Fruit fly (Drosophila melanogaster) whole organism, embryonic: Measurements from ENCODE around the gene Ctr1B.

Source experiments
- Asciz ChIP-seq: fragments of 200-800 bp; sonication (Bioruptor generic); optimal IDR thresholded peaks from 2 replicates; lab custom pipeline; 2017; ENCODE audit warnings: missing biosample characterization, mild to moderate bottlenecking, missing genetic modification characterization, missing genetic modification reagents
- Blimp-1 ChIP-seq: fragments of 200-800 bp; sonication (Bioruptor generic); optimal IDR thresholded peaks from 3 replicates; lab custom pipeline; 2018; ENCODE audit warnings: missing biosample characterization, missing genetic modification characterization, mild to moderate bottlenecking, moderate library complexity, missing genetic modification reagents
- Bteb2 ChIP-seq: fragments of 200-800 bp; sonication (Bioruptor generic); optimal IDR thresholded peaks from 2 replicates; lab custom pipeline; 2016; ENCODE audit warnings: missing biosample characterization, missing genetic modification characterization
- CG10267 ChIP-seq: fragments of 200-800 bp; sonication (Bioruptor generic); optimal IDR thresholded peaks from 2 replicates; lab custom pipeline; 2018; ENCODE audit warnings: missing biosample characterization, mild to moderate bottlenecking, missing genetic modification characterization, moderate library complexity
- CG10431 ChIP-seq: fragments of 200-800 bp; sonication (Bioruptor generic); optimal IDR thresholded peaks from 3 replicates; lab custom pipeline; 2018; ENCODE audit warnings: missing biosample characterization, mild to moderate bottlenecking, missing genetic modification characterization
- CG10543 ChIP-seq: fragments of 200-800 bp; sonication (Bioruptor generic); optimal IDR thresholded peaks from 3 replicates; lab custom pipeline; 2017; ENCODE audit warnings: missing biosample characterization, mild to moderate bottlenecking, missing genetic modification characterization, moderate library complexity
- CG10565 ChIP-seq: fragments of 200-800 bp; sonication (Bioruptor generic); optimal IDR thresholded peaks from 3 replicates; lab custom pipeline; 2016; ENCODE audit warnings: missing biosample characterization, mild to moderate bottlenecking, missing genetic modification characterization
- CG11695 ChIP-seq: fragments of 200-800 bp; sonication (Bioruptor generic); IDR thresholded peaks from 3 replicates; pipeline ENCODE4 v1.3.6; 2022; ENCODE audit warnings: missing biosample characterization, missing genetic modification characterization
- CG13424 ChIP-seq: fragments of 200-800 bp; sonication (Bioruptor generic); optimal IDR thresholded peaks from 2 replicates; lab custom pipeline; 2019; ENCODE audit warnings: missing biosample characterization, mild to moderate bottlenecking, missing genetic modification characterization, moderate library complexity
- CG14050 ChIP-seq: fragments of 200-800 bp; sonication (Bioruptor generic); IDR thresholded peaks from 3 replicates; pipeline ENCODE4 v1.3.6; 2022; ENCODE audit warnings: missing biosample characterization, missing genetic modification characterization
- CG14965 ChIP-seq: fragments of 200-800 bp; sonication (Bioruptor generic); optimal IDR thresholded peaks from 2 replicates; lab custom pipeline; 2016; ENCODE audit warnings: missing biosample characterization, missing genetic modification characterization, borderline replicate concordance
- CG3281 ChIP-seq: fragments of 200-800 bp; sonication (Bioruptor generic); optimal IDR thresholded peaks from 3 replicates; lab custom pipeline; 2017; ENCODE audit warnings: missing biosample characterization, mild to moderate bottlenecking, missing genetic modification characterization
- CG3838 ChIP-seq: fragments of 200-800 bp; sonication (Bioruptor generic); optimal IDR thresholded peaks from 3 replicates; lab custom pipeline; 2016; ENCODE audit warnings: missing biosample characterization, missing genetic modification characterization
- CG4282 ChIP-seq: fragments of 200-800 bp; sonication (Bioruptor generic); optimal IDR thresholded peaks from 2 replicates; lab custom pipeline; 2016; ENCODE audit warnings: missing biosample characterization, missing genetic modification characterization
- CG7357 ChIP-seq: fragments of 200-800 bp; sonication (Bioruptor generic); IDR thresholded peaks from 3 replicates; pipeline ENCODE4 v1.3.6; 2022; ENCODE audit warnings: missing biosample characterization, missing genetic modification characterization
- CG8359 ChIP-seq: fragments of 200-800 bp; sonication (Bioruptor generic); optimal IDR thresholded peaks from 2 replicates; lab custom pipeline; 2017; ENCODE audit warnings: missing biosample characterization, mild to moderate bottlenecking, missing genetic modification characterization, borderline replicate concordance
- CG8765 ChIP-seq: fragments of 200-800 bp; sonication (Bioruptor generic); IDR thresholded peaks from 2 replicates; pipeline ENCODE4 v1.3.6; 2022; ENCODE audit warnings: missing biosample characterization, missing genetic modification characterization
- CG9437 ChIP-seq: fragments of 200-800 bp; sonication (Bioruptor generic); optimal IDR thresholded peaks from 2 replicates; lab custom pipeline; 2018; ENCODE audit warnings: missing biosample characterization, mild to moderate bottlenecking, missing genetic modification characterization
- Dfd ChIP-seq, 2 experiments: fragments of >200 bp; optimal IDR thresholded peaks; 2 replicates each; lab custom pipeline; 2017; ENCODE audit warnings: missing biosample characterization in 2 of 2, missing genetic modification characterization in 2 of 2
- Doc3 ChIP-seq: fragments of 200-800 bp; sonication (Bioruptor generic); IDR thresholded peaks from 3 replicates; pipeline ENCODE4 v1.3.6; 2022; ENCODE audit warnings: missing biosample characterization, missing genetic modification characterization; ENCODE audit not compliant: partially characterized antibody
- Elba2 ChIP-seq: fragments of 200-800 bp; sonication (Bioruptor generic); optimal IDR thresholded peaks from 3 replicates; lab custom pipeline; 2016; ENCODE audit warnings: missing biosample characterization, missing genetic modification characterization
- Fer1 ChIP-seq: fragments of 200-800 bp; sonication (Bioruptor generic); optimal IDR thresholded peaks from 2 replicates; lab custom pipeline; 2017; ENCODE audit warnings: missing biosample characterization, mild to moderate bottlenecking, missing genetic modification characterization
- Hey ChIP-seq: fragments of 200-800 bp; sonication (Bioruptor generic); optimal IDR thresholded peaks from 3 replicates; lab custom pipeline; 2018; ENCODE audit warnings: missing biosample characterization, mild to moderate bottlenecking, missing genetic modification characterization
- MTF-1 ChIP-seq: fragments of 200-800 bp; sonication (Bioruptor generic); optimal IDR thresholded peaks from 2 replicates; lab custom pipeline; 2018; ENCODE audit warnings: missing biosample characterization, mild to moderate bottlenecking, missing genetic modification characterization, borderline replicate concordance
- Med ChIP-seq: fragments of 200-800 bp; sonication (Bioruptor generic); peaks from one replicate; lab custom pipeline; 2016; ENCODE audit warnings: missing biosample characterization, missing genetic modification characterization, mild to moderate bottlenecking, inconsistent platforms, moderate library complexity
- Mrtf ChIP-seq: fragments of 200-800 bp; sonication (Bioruptor generic); IDR thresholded peaks from 3 replicates; pipeline ENCODE4 v1.3.6; 2022; ENCODE audit warnings: missing biosample characterization, missing genetic modification characterization
- NC2α ChIP-seq: fragments of 200-800 bp; sonication (Bioruptor generic); optimal IDR thresholded peaks from 2 replicates; lab custom pipeline; 2016; ENCODE audit warnings: missing biosample characterization, missing genetic modification characterization
- NFAT ChIP-seq: fragments of 200-800 bp; sonication (Bioruptor generic); IDR thresholded peaks from 2 replicates; pipeline ENCODE4 v1.3.6; 2022; ENCODE audit warnings: missing biosample characterization, missing genetic modification characterization
- Nf-YC ChIP-seq: fragments of 200-800 bp; optimal IDR thresholded peaks from 3 replicates; lab custom pipeline; 2019; ENCODE audit warnings: missing biosample characterization, mild to moderate bottlenecking, missing genetic modification characterization, moderate library complexity
- Sox100B ChIP-seq: fragments of 200-800 bp; sonication (Bioruptor generic); optimal IDR thresholded peaks from 3 replicates; lab custom pipeline; 2018; ENCODE audit warnings: missing biosample characterization, mild to moderate bottlenecking, missing genetic modification characterization
- Trl ChIP-seq, 3 experiments: fragments of >200 bp in 2 of 3; fragments of 200-800 bp in 1 of 3; sonication (Bioruptor generic) in 1 of 3; optimal IDR thresholded peaks; 2 replicates in 1 of 3; 3 replicates in 2 of 3; lab custom pipeline; 2016 to 2017; ENCODE audit warnings: missing biosample characterization in 1 of 3, missing genetic modification characterization in 1 of 3
- abd-A ChIP-seq: fragments of 200-800 bp; sonication (Bioruptor generic); optimal IDR thresholded peaks from 3 replicates; lab custom pipeline; 2019; ENCODE audit warnings: missing biosample characterization, mild to moderate bottlenecking, missing genetic modification characterization, moderate library complexity
- ac ChIP-seq: fragments of 200-800 bp; sonication (Bioruptor generic); optimal IDR thresholded peaks from 3 replicates; lab custom pipeline; 2017; ENCODE audit warnings: missing biosample characterization, mild to moderate bottlenecking, missing genetic modification characterization
- al ChIP-seq: fragments of 200-800 bp; sonication (Bioruptor generic); IDR thresholded peaks from 2 replicates; pipeline ENCODE4 v1.3.6; 2022; ENCODE audit warnings: missing biosample characterization, missing genetic modification characterization
- amos ChIP-seq: fragments of 200-800 bp; sonication (Bioruptor generic); IDR thresholded peaks from 2 replicates; pipeline ENCODE4 v1.3.6; 2022; ENCODE audit warnings: missing biosample characterization, missing genetic modification characterization; ENCODE audit not compliant: partially characterized antibody
- ato ChIP-seq: fragments of 200-800 bp; sonication (Bioruptor generic); IDR thresholded peaks from 2 replicates; pipeline ENCODE4 v1.3.6; 2022; ENCODE audit warnings: missing biosample characterization, missing genetic modification characterization; ENCODE audit not compliant: partially characterized antibody
- cwo ChIP-seq: fragments of 200-800 bp; sonication (Bioruptor generic); optimal IDR thresholded peaks from 3 replicates; lab custom pipeline; 2017; ENCODE audit warnings: missing biosample characterization, missing genetic modification characterization, mild to moderate bottlenecking, moderate library complexity, missing genetic modification reagents
- dm ChIP-seq: fragments of 200-800 bp; sonication (Bioruptor generic); optimal IDR thresholded peaks from 3 replicates; lab custom pipeline; 2016; ENCODE audit warnings: missing biosample characterization, missing genetic modification characterization
- dmrt99B ChIP-seq: fragments of 200-800 bp; sonication (Bioruptor generic); optimal IDR thresholded peaks from 2 replicates; lab custom pipeline; 2018; ENCODE audit warnings: missing biosample characterization, mild to moderate bottlenecking, missing genetic modification characterization, moderate library complexity
- exex ChIP-seq: fragments of 200-800 bp; sonication (Bioruptor generic); optimal IDR thresholded peaks from 4 replicates; lab custom pipeline; 2018; ENCODE audit warnings: missing biosample characterization, mild to moderate bottlenecking, missing genetic modification characterization, moderate library complexity
- jing ChIP-seq: fragments of 200-800 bp; sonication (Bioruptor generic); optimal IDR thresholded peaks from 2 replicates; lab custom pipeline; 2018; ENCODE audit warnings: missing biosample characterization, mild to moderate bottlenecking, missing genetic modification characterization
- kay ChIP-seq: fragments of 200-800 bp; sonication (Bioruptor generic); optimal IDR thresholded peaks from 2 replicates; lab custom pipeline; 2016; ENCODE audit warnings: missing biosample characterization, missing genetic modification characterization
- lola ChIP-seq, 3 experiments: fragments of >200 bp in 2 of 3; fragments of 200-800 bp in 1 of 3; sonication (Bioruptor generic) in 1 of 3; optimal IDR thresholded peaks; 2 replicates each; lab custom pipeline; 2017 to 2019; ENCODE audit warnings: missing biosample characterization in 3 of 3, missing genetic modification characterization in 3 of 3, mild to moderate bottlenecking in 1 of 3, moderate library complexity in 1 of 3
- odd ChIP-seq: fragments of 200-800 bp; sonication (Bioruptor generic); optimal IDR thresholded peaks from 2 replicates; lab custom pipeline; 2017; ENCODE audit warnings: missing biosample characterization, mild to moderate bottlenecking, missing genetic modification characterization
- onecut ChIP-seq: fragments of 200-800 bp; sonication (Bioruptor generic); IDR thresholded peaks from 2 replicates; pipeline ENCODE4 v1.3.6; 2022; ENCODE audit warnings: missing biosample characterization, missing genetic modification characterization
- sd ChIP-seq: fragments of 200-800 bp; sonication (Bioruptor generic); optimal IDR thresholded peaks from 3 replicates; lab custom pipeline; 2018; ENCODE audit warnings: missing biosample characterization, mild to moderate bottlenecking, missing genetic modification characterization, moderate library complexity
- sim ChIP-seq: fragments of 200-800 bp; sonication (Bioruptor generic); IDR thresholded peaks from 2 replicates; pipeline ENCODE4 v1.3.6; 2022; ENCODE audit warnings: missing biosample characterization, missing genetic modification characterization
- tup ChIP-seq: fragments of 200-800 bp; sonication (Bioruptor generic); optimal IDR thresholded peaks from 2 replicates; lab custom pipeline; 2016; ENCODE audit warnings: missing biosample characterization, mild to moderate bottlenecking, missing genetic modification characterization, moderate library complexity
- vvl ChIP-seq: fragments of 200-800 bp; sonication (Bioruptor generic); IDR thresholded peaks from 2 replicates; pipeline ENCODE4 v1.3.6; 2022; ENCODE audit warnings: missing biosample characterization, missing genetic modification characterization

Ctr1B gene

dm6 chr3R:8340675-8341275, 23.4 kb downstream of the Ctr1B start, which contains the start of the genes COX7A and Arl2 (continued):
- TF ChIP-seq sd (tag; lab: Kevin White, UChicago) (no peak), CG14050 (GFP tag; lab: Robert Waterston, UW) (no peak), CG3838 (no peak), ac (no peak), CG3281 (GFP tag; lab: Kevin White, UChicago) (no peak), ato (GFP tag; lab: Robert Waterston, UW) (peak; percentile 96), abd-A (no peak), kay (GFP tag; lab: Kevin White, UChicago) (no peak), dm (GFP tag; lab: Kevin White, UChicago) (peak; percentile 23), Hey (no peak), CG9437 (GFP tag; lab: Kevin White, UChicago) (no peak), odd (GFP tag; lab: Kevin White, UChicago) (no peak), MTF-1 (GFP tag; lab: Kevin White, UChicago) (no peak), tup (GFP tag; lab: Kevin White, UChicago) (no peak), Doc3 (GFP tag; lab: Robert Waterston, UW) (peak; percentile 87), NC2α (no peak), cwo (GFP tag; lab: Kevin White, UChicago) (no peak), CG11695 (GFP tag; lab: Robert Waterston, UW) (no peak), amos (GFP tag; lab: Robert Waterston, UW) (peak; percentile 96), onecut (GFP tag; lab: Robert Waterston, UW) (0 out of 2 replicates have a peak, but pooled peaks have one; percentile 10), Med (GFP tag; lab: Kevin White, UChicago) (peak; percentile 81), Mrtf (GFP tag; lab: Robert Waterston, UW) (no peak), CG7357 (no peak), Nf-YC (peak; percentile 34), sim (GFP tag; lab: Robert Waterston, UW) (no peak), CG8359 (GFP tag; lab: Kevin White, UChicago) (no peak), Dfd (GFP tag; optimal IDR thresholded peaks at IDR 0.05; lab: Kevin White, UChicago) (no peak), CG10267 (tag; lab: Kevin White, UChicago) (peak; percentile 22), al (GFP tag; lab: Robert Waterston, UW) (no peak), NFAT (no peak), dmrt99B (no peak), Blimp-1 (GFP tag; lab: Kevin White, UChicago) (no peak), CG10431 (GFP tag; lab: Kevin White, UChicago) (peak; percentile 17), lola (GFP tag; optimal IDR thresholded peaks at IDR 0.05; lab: Kevin White, UChicago) (no peak), CG4282 (no peak), exex (no peak), Sox100B (GFP tag; lab: Kevin White, UChicago) (no peak), Bteb2 (no peak), vvl (GFP tag; lab: Robert Waterston, UW) (0 out of 2 replicates have a peak, but pooled peaks have one; percentile 39), Trl (optimal IDR thresholded peaks at IDR 0.05; lab: Kevin White, UChicago) (no peak), Trl (GFP tag; optimal IDR thresholded peaks at IDR 0.05; lab: Kevin White, UChicago) (no peak), CG14965 (GFP tag; lab: Kevin White, UChicago) (no peak), CG10543 (GFP tag; lab: Kevin White, UChicago) (no peak), Fer1 (GFP tag; lab: Kevin White, UChicago) (peak; percentile 16), CG8765 (no peak), CG13424 (tag; lab: Kevin White, UChicago) (no peak), Elba2 (GFP tag; lab: Kevin White, UChicago) (no peak), CG10565 (GFP tag; lab: Kevin White, UChicago) (no peak), Asciz (GFP tag; lab: Kevin White, UChicago) (no peak), jing (GFP tag; lab: Kevin White, UChicago) (no peak)
